Fruit fly (Drosophila melanogaster) S2 (cell line): Measurements from ENCODE around the gene Kif19A.

ENCODE experiments used
- CG8478 ChIP-seq: fragments of >200 bp; optimal IDR thresholded peaks from 2 replicates; lab custom pipeline; 2018
- CTCF ChIP-seq, 2 experiments: fragments of >200 bp; optimal IDR thresholded peaks; 2 replicates each; lab custom pipeline; 2018

DNA sequence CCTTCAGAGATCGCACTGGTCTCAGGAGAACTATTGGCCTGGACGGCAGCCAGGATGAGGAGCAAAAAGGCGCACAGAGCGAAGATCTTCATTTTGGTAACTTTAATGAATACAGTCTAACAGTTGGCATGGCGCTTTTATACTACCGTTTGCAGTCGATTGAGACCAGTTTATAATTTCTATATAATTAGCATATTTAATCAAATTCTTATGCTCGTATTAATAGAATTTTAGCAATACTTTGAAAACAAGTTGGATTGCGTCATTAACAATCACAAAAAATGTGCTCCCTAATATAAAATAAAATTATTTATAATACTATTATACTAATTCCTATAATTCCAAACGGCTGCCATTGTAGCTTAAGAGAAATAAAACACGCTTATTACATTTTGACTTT is 36.1 kb upstream of the Kif19A start, which contains the start of gene CG44215:
- no peak for TF ChIP-seq CTCF (optimal IDR thresholded peaks at IDR 0.05; lab: Kevin White, UChicago)
- no peak for TF ChIP-seq CG8478 (lab: Kevin White, UChicago)
